Worm (Caenorhabditis elegans) whole organism, L1 larva: ENCODE measurements around the gene srz-70.

Source experiments
- dpl-1 ChIP-seq, 3 experiments: fragments of 150-350 bp in 2 of 3; sonication (generic microtip) in 1 of 3; optimal IDR thresholded peaks; 2 replicates each; lab custom pipeline; 2014 to 2017; ENCODE audit warnings: missing biosample characterization in 3 of 3, missing genetic modification characterization in 3 of 3, missing genetic modification reagents in 3 of 3
- egl-27 ChIP-seq, 2 experiments: fragments of 150-350 bp in 1 of 2; sonication (generic microtip); optimal IDR thresholded peaks; 3 replicates each; lab custom pipeline; 2017 to 2018; ENCODE audit warnings: missing biosample characterization in 2 of 2, missing genetic modification characterization in 2 of 2, missing genetic modification reagents in 2 of 2
- elt-3 ChIP-seq, 6 experiments: fragments of 150-350 bp in 1 of 6; sonication (generic microtip); optimal IDR thresholded peaks; 2 replicates each; lab custom pipeline; 2017 to 2018; ENCODE audit warnings: missing biosample characterization in 6 of 6, missing genetic modification characterization in 6 of 6, inconsistent platforms in 1 of 6
- fkh-4 ChIP-seq: sonication (generic microtip); optimal IDR thresholded peaks from 2 replicates; lab custom pipeline; 2016; ENCODE audit warnings: missing compliant biosample characterization, missing genetic modification characterization, borderline replicate concordance
- fos-1 ChIP-seq: fragments of 150-350 bp; optimal IDR thresholded peaks from 2 replicates; lab custom pipeline; 2014; ENCODE audit warnings: missing biosample characterization, missing genetic modification characterization
- mdl-1 ChIP-seq, 2 experiments: fragments of 150-350 bp; optimal IDR thresholded peaks; 2 replicates each; lab custom pipeline; 2014 to 2017; ENCODE audit warnings: missing biosample characterization in 2 of 2, missing genetic modification characterization in 2 of 2, inconsistent platforms in 1 of 2
- nhr-76 ChIP-seq: sonication (generic microtip); optimal IDR thresholded peaks from 2 replicates; lab custom pipeline; 2017; ENCODE audit warnings: missing biosample characterization, missing genetic modification characterization
- pqm-1 ChIP-seq: sonication (generic microtip); optimal IDR thresholded peaks from 3 replicates; lab custom pipeline; 2017; ENCODE audit warnings: missing biosample characterization, missing genetic modification characterization
- skn-1 ChIP-seq: fragments of 150-350 bp; optimal IDR thresholded peaks from 2 replicates; lab custom pipeline; 2014; ENCODE audit warnings: missing biosample characterization, missing genetic modification characterization
- snpc-4 ChIP-seq: fragments of 150-350 bp; optimal IDR thresholded peaks from 2 replicates; lab custom pipeline; 2014; ENCODE audit warnings: missing biosample characterization, missing genetic modification characterization
- swsn-7 ChIP-seq: sonication (generic microtip); optimal IDR thresholded peaks from 2 replicates; lab custom pipeline; 2016; ENCODE audit warnings: missing genetic modification characterization, missing compliant biosample characterization
- tbx-2 ChIP-seq: sonication (generic microtip); optimal IDR thresholded peaks from 2 replicates; lab custom pipeline; 2016; ENCODE audit warnings: missing genetic modification characterization, missing compliant biosample characterization
- unc-62 ChIP-seq: fragments of 150-350 bp; optimal IDR thresholded peaks from 2 replicates; lab custom pipeline; 2014; ENCODE audit warnings: missing biosample characterization, missing genetic modification reagents, missing genetic modification characterization

DNA sequence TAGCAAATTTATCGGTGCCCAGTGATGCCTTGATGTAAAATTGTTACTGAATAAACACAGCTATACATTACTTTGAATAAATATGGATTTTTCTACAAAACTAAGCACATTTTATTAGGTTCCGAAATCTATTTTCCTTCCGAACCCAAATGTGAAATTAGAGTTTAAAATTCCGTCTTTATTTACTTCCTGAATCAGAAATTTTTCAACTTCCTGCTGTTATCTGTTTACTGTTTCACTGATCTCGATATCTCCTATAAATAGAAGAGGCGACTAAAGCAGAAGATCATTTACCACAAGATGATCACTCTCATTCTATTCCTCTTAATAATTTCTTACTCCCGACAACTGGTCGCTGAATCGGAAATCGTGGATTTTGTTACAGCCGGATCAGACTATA lies 9.1 kb downstream of the srz-70 start, which contains the start of gene F58E2.2:
- no peak for TF ChIP-seq fkh-4 (tag; lab: Kevin White, UChicago)
- TF ChIP-seq egl-27 (tag; optimal IDR thresholded peaks at IDR 0.05; lab: Kevin White, UChicago), result no peak
- no peak for TF ChIP-seq unc-62
- TF ChIP-seq snpc-4 (tag; lab: Kevin White, UChicago), result no peak
- no peak for TF ChIP-seq nhr-76 (tag; lab: Kevin White, UChicago)
- no peak for TF ChIP-seq fos-1 (tag; lab: Kevin White, UChicago)
- TF ChIP-seq skn-1, result no peak
- TF ChIP-seq mdl-1 (tag; optimal IDR thresholded peaks at IDR 0.05; lab: Kevin White, UChicago), result no peak
- TF ChIP-seq elt-3 (tag; optimal IDR thresholded peaks at IDR 0.05; lab: Kevin White, UChicago), result no peak
- TF ChIP-seq pqm-1, result no peak
- TF ChIP-seq dpl-1 (GFP tag; optimal IDR thresholded peaks at IDR 0.05; lab: Kevin White, UChicago), result no peak
- TF ChIP-seq swsn-7 (tag; lab: Kevin White, UChicago), result no peak
- no peak for TF ChIP-seq tbx-2 (tag; lab: Kevin White, UChicago)
